Worm (Caenorhabditis elegans) whole organism, mixed stage, embryonic: ENCODE results near the gene oac-30.

Experiments
- hlh-1 ChIP-seq: fragments of 150-350 bp; optimal IDR thresholded peaks from 2 replicates; lab custom pipeline; 2014; ENCODE audit warnings: missing biosample characterization, missing genetic modification reagents, missing genetic modification characterization
- lsy-2 ChIP-seq: fragments of 150-350 bp; optimal IDR thresholded peaks from 2 replicates; lab custom pipeline; 2014; ENCODE audit warnings: missing biosample characterization, missing genetic modification characterization
- mep-1 ChIP-seq: fragments of 150-350 bp; optimal IDR thresholded peaks from 2 replicates; lab custom pipeline; 2017; ENCODE audit warnings: missing biosample characterization, missing genetic modification reagents, missing genetic modification characterization, inconsistent platforms
- mls-2 ChIP-seq: sonication (generic microtip); optimal IDR thresholded peaks from 2 replicates; lab custom pipeline; 2016; ENCODE audit warnings: mild to moderate bottlenecking, missing genetic modification characterization, moderate library complexity, missing compliant biosample characterization
- nhr-28 ChIP-seq: fragments of 150-350 bp; optimal IDR thresholded peaks from 2 replicates; lab custom pipeline; 2014; ENCODE audit warnings: missing biosample characterization, missing genetic modification characterization
- nhr-76 ChIP-seq: sonication (generic microtip); optimal IDR thresholded peaks from 2 replicates; lab custom pipeline; 2017; ENCODE audit warnings: missing biosample characterization, missing genetic modification characterization
- pha-4 ChIP-seq: fragments of 150-350 bp; optimal IDR thresholded peaks from 2 replicates; lab custom pipeline; 2018; ENCODE audit warnings: missing biosample characterization, missing genetic modification reagents, missing genetic modification characterization
- snpc-4 ChIP-seq: fragments of 150-350 bp; optimal IDR thresholded peaks from 2 replicates; lab custom pipeline; 2014; ENCODE audit warnings: missing biosample characterization, missing genetic modification characterization
- sptf-1 ChIP-seq: sonication (generic microtip); optimal IDR thresholded peaks from 2 replicates; lab custom pipeline; 2017; ENCODE audit warnings: mild to moderate bottlenecking, missing genetic modification characterization, moderate library complexity, missing compliant biosample characterization
- unc-62 ChIP-seq: fragments of 150-350 bp; optimal IDR thresholded peaks from 2 replicates; lab custom pipeline; 2014; ENCODE audit warnings: missing biosample characterization, missing genetic modification reagents, missing genetic modification characterization
- zip-8 ChIP-seq: fragments of 150-350 bp; optimal IDR thresholded peaks from 2 replicates; lab custom pipeline; 2014; ENCODE audit warnings: missing biosample characterization, missing genetic modification characterization
- ztf-11 ChIP-seq: fragments of 150-350 bp; optimal IDR thresholded peaks from 2 replicates; lab custom pipeline; 2014; ENCODE audit warnings: missing biosample characterization, missing genetic modification characterization

ce11 chrII:1293157-1293556, 26.5 kb upstream of the oac-30 start, which contains the start of gene srz-64:
- no peak for TF ChIP-seq mls-2 (tag; lab: Kevin White, UChicago)
- TF ChIP-seq mep-1 (tag; lab: Kevin White, UChicago) = no peak
- no peak for TF ChIP-seq snpc-4 (tag; lab: Kevin White, UChicago)
- TF ChIP-seq pha-4 (tag; lab: Kevin White, UChicago) = no peak
- TF ChIP-seq lsy-2 (tag; lab: Kevin White, UChicago) = no peak
- no peak for TF ChIP-seq unc-62 (GFP tag; lab: Kevin White, UChicago)
- TF ChIP-seq zip-8 = no peak
- no peak for TF ChIP-seq hlh-1 (tag; lab: Kevin White, UChicago)
- TF ChIP-seq sptf-1 = no peak
- TF ChIP-seq nhr-76 (tag; lab: Kevin White, UChicago) = no peak
- no peak for TF ChIP-seq nhr-28
- TF ChIP-seq ztf-11 = no peak
